Worm (Caenorhabditis elegans): ENCODE data around the gene spp-10.
A peak's percentile ranks its signal among the peaks of the same experiment; 100 is the strongest.

spp-10 gene

ce11 chrIV:8511056-8511455 lies 34.1 kb downstream of the spp-10 start, which contains the start of gene mes-6 (continued):
- TF ChIP-seq mep-1 (tag; optimal IDR thresholded peaks at IDR 0.05) (peak; percentile 46), fkh-10 (GFP tag; optimal IDR thresholded peaks at IDR 0.05) (peak; percentile 20), daf-8 (GFP tag; IDR thresholded peaks at IDR 0.05) (no peak), lir-3 (tag; optimal IDR thresholded peaks at IDR 0.05) (no peak), daf-16 (GFP tag; optimal IDR thresholded peaks at IDR 0.05) (no peak), daf-16 (tag; optimal IDR thresholded peaks at IDR 0.05) (peak; percentile 29), lin-39 (tag; optimal IDR thresholded peaks at IDR 0.05) (no peak), dpl-1 (GFP tag; optimal IDR thresholded peaks at IDR 0.05) (peak; percentile 84), snpc-1.2 (GFP tag; IDR thresholded peaks at IDR 0.05) (no peak), mdl-1 (tag; optimal IDR thresholded peaks at IDR 0.05) (no peak), ceh-44 (GFP tag; IDR thresholded peaks at IDR 0.05) (no peak), T26A8.4 (GFP tag; IDR thresholded peaks at IDR 0.05) (no peak), spr-3 (GFP tag; optimal IDR thresholded peaks at IDR 0.05) (no peak), ztf-11 (tag; optimal IDR thresholded peaks at IDR 0.05) (no peak), zip-2 (tag; optimal IDR thresholded peaks at IDR 0.05) (no peak), Y48G9A.11 (GFP tag; IDR thresholded peaks at IDR 0.05) (no peak), unc-62 (GFP tag; optimal IDR thresholded peaks at IDR 0.05 in 1 of 2) (no peak), unc-62 (tag; optimal IDR thresholded peaks at IDR 0.05) (no peak), nhr-76 (tag; optimal IDR thresholded peaks at IDR 0.05) (no peak), F10B5.3 (tag; optimal IDR thresholded peaks at IDR 0.05) (no peak), dmd-9 (GFP tag; IDR thresholded peaks at IDR 0.05) (no peak), rbr-2 (tag; optimal IDR thresholded peaks at IDR 0.05) (no peak), saeg-2 (GFP tag; IDR thresholded peaks at IDR 0.05) (no peak), F44E2.7 (GFP tag; IDR thresholded peaks at IDR 0.05) (no peak), lsy-2 (tag; optimal IDR thresholded peaks at IDR 0.05) (peak in 1 of 2 experiments; percentile 78), aha-1 (tag) (peak; percentile 20), vab-7 (GFP tag; IDR thresholded peaks at IDR 0.05) (no peak), nhr-10 (tag; optimal IDR thresholded peaks at IDR 0.05) (no peak), dmd-8 (GFP tag; IDR thresholded peaks at IDR 0.05) (no peak)

ce11 chrIV:8512679-8513078 lies 35.7 kb downstream of the spp-10 start, which contains the start of gene C09G4.4:
Gene C09G4.4, plus strand, starts transcription at chrIV:8512979.
- TF ChIP-seq nhr-111 (GFP tag; optimal IDR thresholded peaks at IDR 0.05) (no peak), aha-1 (tag) (no peak), madf-5 (GFP tag; IDR thresholded peaks at IDR 0.05) (no peak), egl-43 (GFP tag; IDR thresholded peaks at IDR 0.05) (no peak), F26F4.8 (GFP tag; conservative IDR thresholded peaks at IDR 0.05) (no peak), nhr-6 (tag; optimal IDR thresholded peaks at IDR 0.05) (no peak), nhr-28 (tag; optimal IDR thresholded peaks at IDR 0.05) (no peak), F37D6.2 (tag; optimal IDR thresholded peaks at IDR 0.05) (no peak), tag-97 (GFP tag; IDR thresholded peaks at IDR 0.05) (no peak), sdz-12 (GFP tag; optimal IDR thresholded peaks at IDR 0.05) (no peak), spr-3 (GFP tag; optimal IDR thresholded peaks at IDR 0.05) (no peak), ceh-20 (GFP tag; IDR thresholded peaks at IDR 0.05) (no peak), spr-1 (tag; optimal IDR thresholded peaks at IDR 0.05) (no peak)

DNA sequence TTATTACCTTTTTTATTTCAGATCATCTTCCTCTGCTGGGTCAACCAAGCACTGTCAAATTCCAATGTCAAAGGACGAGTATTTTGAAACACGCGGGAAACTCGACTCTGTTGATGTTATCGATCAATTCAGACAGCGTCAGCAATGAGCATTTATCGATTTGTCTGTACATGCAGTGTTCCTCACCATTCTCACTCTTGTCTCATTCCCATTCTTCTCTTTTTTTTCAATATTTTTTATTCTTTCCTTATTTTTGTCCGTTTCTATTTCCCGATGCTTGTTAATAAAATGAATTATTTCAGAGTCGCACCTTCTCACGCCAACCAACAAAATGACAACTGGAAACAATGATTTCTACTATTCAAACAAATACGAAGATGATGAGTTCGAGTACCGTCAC lies 36.6 kb downstream of the spp-10 start, which contains the start of gene cks-1:
Gene cks-1 (plus strand): TSS at position 301 of the 400 bp plus-strand sequence.
- no peak for TF ChIP-seq F26F4.8 (GFP tag; conservative IDR thresholded peaks at IDR 0.05)
- TF ChIP-seq hlh-30 (tag; optimal IDR thresholded peaks at IDR 0.05; ENCODE audit: insufficient read depth), result no peak
- TF ChIP-seq nhr-42 (GFP tag; IDR thresholded peaks at IDR 0.05), result no peak
- no peak for TF ChIP-seq zfp-2 (tag; optimal IDR thresholded peaks at IDR 0.05)
- no peak for TF ChIP-seq daf-19 (GFP tag; conservative IDR thresholded peaks at IDR 0.05)
- TF ChIP-seq nhr-11 (tag; optimal IDR thresholded peaks at IDR 0.05), result no peak
- no peak for TF ChIP-seq ceh-62 (tag; optimal IDR thresholded peaks at IDR 0.05)
- TF ChIP-seq lin-38 (GFP tag; IDR thresholded peaks at IDR 0.05), result no peak
- TF ChIP-seq T26A8.4 (GFP tag; IDR thresholded peaks at IDR 0.05), result no peak
- no peak for TF ChIP-seq tra-1 (GFP tag; IDR thresholded peaks at IDR 0.05)
- TF ChIP-seq ceh-32 (tag; optimal IDR thresholded peaks at IDR 0.05; ENCODE audit: poor library complexity), result no peak
- no peak for TF ChIP-seq F10B5.3 (tag; optimal IDR thresholded peaks at IDR 0.05)
- TF ChIP-seq zag-1 (tag; optimal IDR thresholded peaks at IDR 0.05), result no peak
- no peak for TF ChIP-seq duxl-1 (tag; optimal IDR thresholded peaks at IDR 0.05; ENCODE audit: poor library complexity)
- TF ChIP-seq madf-9 (GFP tag; conservative IDR thresholded peaks at IDR 0.05), result no peak
- no peak for TF ChIP-seq Y48G9A.11 (GFP tag; IDR thresholded peaks at IDR 0.05)
- TF ChIP-seq madf-5 (GFP tag; IDR thresholded peaks at IDR 0.05), result no peak
- TF ChIP-seq rbr-2 (tag; optimal IDR thresholded peaks at IDR 0.05), result no peak
